Fruit fly (Drosophila melanogaster) whole organism, adult: ENCODE results near the gene CG6527.

Experiments
- CG14711 ChIP-seq: fragments of 200-800 bp; sonication (Bioruptor generic); optimal IDR thresholded peaks from 2 replicates; lab custom pipeline; 2018; ENCODE audit warnings: missing biosample characterization, mild to moderate bottlenecking, missing genetic modification characterization, moderate library complexity
- CG1620 ChIP-seq: fragments of 200-800 bp; sonication (Bioruptor generic); optimal IDR thresholded peaks from 2 replicates; lab custom pipeline; 2016; ENCODE audit warnings: missing biosample characterization, missing genetic modification characterization
- CG33017 ChIP-seq: fragments of 200-800 bp; sonication (Bioruptor generic); optimal IDR thresholded peaks from 2 replicates; lab custom pipeline; 2018; ENCODE audit warnings: missing biosample characterization, mild to moderate bottlenecking, missing genetic modification characterization, moderate library complexity
- CG5204 ChIP-seq: fragments of 200-800 bp; sonication (Bioruptor generic); optimal IDR thresholded peaks from 2 replicates; lab custom pipeline; 2016; ENCODE audit warnings: missing biosample characterization, missing genetic modification characterization
- CG7045 ChIP-seq: fragments of 200-800 bp; sonication (Bioruptor generic); optimal IDR thresholded peaks from 2 replicates; lab custom pipeline; 2017; ENCODE audit warnings: missing biosample characterization, mild to moderate bottlenecking, missing genetic modification characterization
- Clk ChIP-seq: fragments of 200-800 bp; sonication (Bioruptor generic); optimal IDR thresholded peaks from 2 replicates; lab custom pipeline; 2017; ENCODE audit warnings: missing biosample characterization, missing genetic modification characterization
- Crg-1 ChIP-seq: fragments of 200-800 bp; sonication (Bioruptor generic); optimal IDR thresholded peaks from 2 replicates; lab custom pipeline; 2016; ENCODE audit warnings: missing biosample characterization, missing genetic modification characterization
- Hr96 ChIP-seq: fragments of 200-800 bp; sonication (Bioruptor generic); optimal IDR thresholded peaks from 2 replicates; lab custom pipeline; 2016; ENCODE audit warnings: missing biosample characterization, missing genetic modification characterization
- cic ChIP-seq: fragments of 200-800 bp; sonication (Bioruptor generic); optimal IDR thresholded peaks from 2 replicates; lab custom pipeline; 2017; ENCODE audit warnings: missing biosample characterization, mild to moderate bottlenecking, missing genetic modification characterization, moderate library complexity
- cnc ChIP-seq, 2 experiments: fragments of >200 bp; optimal IDR thresholded peaks; 2 replicates each; lab custom pipeline; 2017
- kay ChIP-seq: fragments of 200-800 bp; sonication (Bioruptor generic); peaks from one replicate; lab custom pipeline; 2016; ENCODE audit warnings: missing biosample characterization, missing genetic modification characterization, borderline replicate concordance
- ovo ChIP-seq: fragments of 200-800 bp; sonication (Bioruptor generic); optimal IDR thresholded peaks from 2 replicates; lab custom pipeline; 2016; ENCODE audit warnings: missing biosample characterization, missing genetic modification characterization
- pad ChIP-seq: fragments of 200-800 bp; sonication (Bioruptor generic); optimal IDR thresholded peaks from 3 replicates; lab custom pipeline; 2017; ENCODE audit warnings: missing biosample characterization, missing genetic modification characterization, mild to moderate bottlenecking, moderate library complexity, missing genetic modification reagents
- toe ChIP-seq: fragments of 200-800 bp; sonication (Bioruptor generic); optimal IDR thresholded peaks from 2 replicates; lab custom pipeline; 2016; ENCODE audit warnings: missing biosample characterization, missing genetic modification characterization

DNA sequence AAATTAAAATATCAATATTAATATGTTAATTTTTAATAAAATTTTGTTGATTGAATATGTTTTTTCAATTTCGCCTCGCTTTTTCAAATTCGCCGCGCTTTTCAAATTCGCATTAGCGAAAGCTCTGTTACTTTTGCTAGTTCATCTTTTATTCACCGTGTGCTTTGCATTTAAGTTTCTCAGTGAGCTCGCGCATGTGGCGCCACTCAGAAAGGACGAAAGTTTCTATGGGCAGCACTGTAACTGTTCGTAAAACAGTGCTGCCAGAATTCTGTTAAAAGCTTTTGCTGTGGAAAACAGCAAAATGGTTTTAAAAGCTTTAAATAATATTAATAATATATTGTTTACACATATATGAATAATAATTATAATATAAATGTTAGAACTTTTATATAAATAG lies 50.9 kb downstream of the CG6527 start:
- TF ChIP-seq toe (GFP tag; lab: Kevin White, UChicago), result no peak
- no peak for TF ChIP-seq kay (GFP tag; lab: Kevin White, UChicago)
- TF ChIP-seq pad (GFP tag; lab: Kevin White, UChicago), result no peak
- TF ChIP-seq ovo, result no peak
- TF ChIP-seq cnc (optimal IDR thresholded peaks at IDR 0.05; lab: Kevin White, UChicago), result no peak
- no peak for TF ChIP-seq Hr96 (GFP tag; lab: Kevin White, UChicago)
- no peak for TF ChIP-seq CG14711 (tag; lab: Kevin White, UChicago)
- TF ChIP-seq Crg-1 (GFP tag; lab: Kevin White, UChicago), result no peak
- TF ChIP-seq Clk (GFP tag; lab: Kevin White, UChicago), result no peak
- TF ChIP-seq CG7045, result no peak
- no peak for TF ChIP-seq CG1620 (GFP tag; lab: Kevin White, UChicago)
- TF ChIP-seq CG33017, result no peak
- no peak for TF ChIP-seq CG5204 (GFP tag; lab: Kevin White, UChicago)
- TF ChIP-seq cic (GFP tag; lab: Kevin White, UChicago), result no peak
